Worm (Caenorhabditis elegans) whole organism, L4/young adult: ENCODE measurements around the gene acdh-2.

Source experiments
- W03F9.2 ChIP-seq: fragments of 150-350 bp; optimal IDR thresholded peaks from 2 replicates; lab custom pipeline; 2014; ENCODE audit warnings: missing biosample characterization, missing genetic modification characterization
- dao-5 ChIP-seq: sonication (generic microtip); optimal IDR thresholded peaks from 2 replicates; lab custom pipeline; 2016; ENCODE audit warnings: missing genotype, missing genetic modification characterization, moderate library complexity, missing compliant biosample characterization
- him-1 ChIP-seq: sonication (generic microtip); optimal IDR thresholded peaks from 2 replicates; lab custom pipeline; 2016; ENCODE audit warnings: missing genotype, missing genetic modification reagents, missing genetic modification characterization, missing compliant biosample characterization

The acdh-2 gene

ce11 chrII:5518055-5518454 is 29.2 kb downstream of the acdh-2 start:
- no peak for TF ChIP-seq dao-5 (tag; lab: Kevin White, UChicago)
- no peak for TF ChIP-seq W03F9.2 (tag; lab: Kevin White, UChicago)
- no peak for TF ChIP-seq him-1 (tag; lab: Kevin White, UChicago)

- no peak for TF ChIP-seq W03F9.2 (tag; lab: Kevin White, UChicago)
- TF ChIP-seq dao-5 (tag; lab: Kevin White, UChicago), result no peak
- no peak for TF ChIP-seq him-1 (tag; lab: Kevin White, UChicago)
These were observed 29.6 kb downstream of the acdh-2 start, which contains the start of gene ZK177.9 for ce11 chrII:5517643-5518042. ZK177.9 (minus strand) TSS chrII:5517743.

ce11 chrII:5515542-5515941 is 31.8 kb downstream of the acdh-2 start, which contains the start of gene ZK177.3:
ZK177.3 (plus strand) TSS chrII:5515842.
- TF ChIP-seq W03F9.2 (tag; lab: Kevin White, UChicago) (no peak), him-1 (tag; lab: Kevin White, UChicago) (no peak), dao-5 (tag; lab: Kevin White, UChicago) (no peak)

- TF ChIP-seq dao-5 (tag; lab: Kevin White, UChicago), result no peak
- TF ChIP-seq W03F9.2 (tag; lab: Kevin White, UChicago), result no peak
- no peak for TF ChIP-seq him-1 (tag; lab: Kevin White, UChicago)
These were observed 32.4 kb downstream of the acdh-2 start, which contains the start of gene sahd-1 for ce11 chrII:5514846-5515245. sahd-1 (minus strand) TSS chrII:5514945.

ce11 chrII:5512473-5513097 is 34.7 kb downstream of the acdh-2 start:
- TF ChIP-seq W03F9.2 (tag; lab: Kevin White, UChicago) (no peak), dao-5 (tag; lab: Kevin White, UChicago) (no peak), him-1 (tag; lab: Kevin White, UChicago) (no peak)

DNA sequence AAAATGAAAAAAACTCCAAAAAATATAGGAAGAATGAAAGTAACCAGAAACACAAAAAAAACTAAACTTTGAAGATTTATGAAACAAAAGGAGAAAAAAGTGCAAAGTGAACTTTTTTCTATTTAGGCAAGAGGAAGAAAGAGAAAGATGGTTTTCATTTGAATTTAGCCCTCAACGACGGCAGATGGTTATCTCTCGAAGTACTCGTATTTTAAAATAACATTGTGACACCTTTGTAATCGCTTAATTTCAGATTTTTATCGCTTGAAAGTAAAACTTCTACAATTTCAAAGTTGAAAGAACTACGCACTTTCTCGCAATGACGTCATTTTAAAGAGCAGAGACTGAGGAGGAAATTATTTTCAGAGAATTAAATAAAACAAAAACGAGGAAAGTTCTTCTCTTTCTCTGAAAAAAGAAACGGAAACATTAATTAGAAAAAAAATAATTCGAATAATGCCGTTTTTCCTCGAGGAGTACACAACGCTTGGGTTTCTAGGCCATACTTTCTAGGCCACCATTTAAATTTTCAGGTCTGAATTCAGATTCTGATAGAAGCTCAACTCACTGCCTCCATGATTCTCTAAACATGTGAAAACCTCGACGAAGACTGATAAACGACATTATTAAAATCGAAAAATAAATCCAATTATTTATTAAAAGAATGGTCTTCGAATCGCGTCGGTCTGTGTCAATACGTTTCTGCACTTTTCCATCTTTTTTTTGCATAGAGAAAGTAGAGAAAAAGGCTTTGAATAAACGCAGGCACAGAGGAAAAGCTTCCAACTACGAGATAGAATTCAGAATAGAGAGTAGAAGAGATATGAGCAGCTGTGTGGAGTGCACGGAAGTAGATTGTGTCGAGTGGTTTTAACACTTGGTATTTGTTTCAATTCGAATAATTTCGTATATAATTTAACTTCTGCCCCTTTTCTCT is 35.6 kb downstream of the acdh-2 start:
- TF ChIP-seq W03F9.2 (tag; lab: Kevin White, UChicago), result no peak
- no peak for TF ChIP-seq dao-5 (tag; lab: Kevin White, UChicago)
- TF ChIP-seq him-1 (tag; lab: Kevin White, UChicago), result no peak

DNA sequence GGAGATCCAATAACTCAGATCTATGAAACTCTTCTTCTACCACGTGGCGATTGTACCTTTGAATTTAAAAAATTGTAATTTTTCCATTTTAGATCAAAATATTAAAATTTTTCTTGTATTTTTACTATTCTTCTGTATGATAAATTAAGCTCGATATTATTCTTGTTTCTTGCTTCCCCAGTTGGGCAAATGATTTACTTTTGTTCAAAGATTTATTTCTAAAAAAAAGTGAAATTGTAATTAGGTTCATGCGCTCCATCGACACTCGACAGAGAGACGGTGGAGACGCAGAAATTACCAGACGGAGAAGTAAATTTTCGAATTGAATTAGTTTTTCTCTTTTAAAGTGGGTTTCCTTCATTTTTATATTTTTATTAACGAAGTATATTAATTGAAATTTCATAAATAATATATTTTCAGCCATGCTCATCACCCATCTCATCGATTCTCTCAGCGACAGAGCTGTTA is 41.4 kb downstream of the acdh-2 start, which contains the start of gene npp-24:
Gene npp-24, plus strand, starts transcription at position 51 of the 468 bp plus-strand sequence.
- TF ChIP-seq dao-5 (tag; lab: Kevin White, UChicago) (no peak), W03F9.2 (tag; lab: Kevin White, UChicago) (no peak), him-1 (tag; lab: Kevin White, UChicago) (no peak)

DNA sequence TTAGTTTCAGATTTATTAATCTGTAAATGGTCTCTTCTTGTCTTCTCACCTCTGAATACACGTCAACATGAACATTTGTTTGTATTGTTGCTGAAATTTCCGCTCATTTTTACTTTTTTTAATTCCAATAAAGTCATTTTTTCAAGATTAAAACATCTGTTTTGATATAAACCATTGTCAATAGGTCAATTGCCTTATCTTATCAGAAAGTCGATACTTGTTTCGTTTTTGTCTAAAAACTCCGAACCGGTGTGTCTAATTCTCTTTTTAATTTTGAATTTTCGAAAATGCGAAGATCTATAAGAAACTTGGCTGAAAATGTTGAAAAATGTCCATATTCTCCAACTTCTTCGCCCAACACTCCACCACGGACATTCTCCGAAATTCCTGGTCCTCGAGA is 43.5 kb downstream of the acdh-2 start, which contains the start of gene cyp-44A1:
Gene cyp-44A1, plus strand, starts transcription at position 285 of the 400 bp plus-strand sequence.
- TF ChIP-seq W03F9.2 (tag; lab: Kevin White, UChicago), result no peak
- no peak for TF ChIP-seq him-1 (tag; lab: Kevin White, UChicago)
- no peak for TF ChIP-seq dao-5 (tag; lab: Kevin White, UChicago)

DNA sequence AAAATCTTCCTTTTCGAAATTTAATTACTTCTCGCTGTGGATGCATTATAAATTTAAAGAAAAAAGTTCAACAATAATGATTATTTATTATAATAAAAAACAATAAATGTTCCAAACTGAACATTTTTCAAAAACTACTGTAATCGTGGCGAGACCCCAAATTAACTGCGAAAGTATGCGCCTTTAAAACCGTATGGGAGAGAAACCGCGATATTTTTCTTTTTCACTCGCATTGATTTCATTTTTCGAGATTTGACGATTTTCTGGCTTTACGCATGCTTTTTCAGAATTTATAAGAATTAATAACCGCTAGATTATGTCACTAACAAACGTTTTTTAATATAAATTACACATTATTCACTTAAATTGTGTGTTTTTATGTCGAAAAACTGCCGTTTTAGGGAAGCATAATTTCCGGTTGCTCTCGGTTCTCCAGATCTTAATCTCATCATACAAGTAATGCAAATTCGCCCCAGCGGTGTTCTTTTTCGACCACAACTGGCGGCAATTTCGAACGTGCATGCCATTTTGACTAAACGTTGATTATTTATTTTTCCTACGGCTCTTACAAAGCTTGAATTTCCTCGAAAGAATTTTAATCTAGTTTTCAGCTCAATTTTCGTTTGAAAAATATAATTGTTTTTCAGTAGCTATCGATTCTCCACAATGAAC is 46.2 kb downstream of the acdh-2 start, which contains the start of gene F12A10.8:
Gene F12A10.8, minus strand, starts transcription at position 79 of the 672 bp plus-strand sequence.
- TF ChIP-seq dao-5 (tag; lab: Kevin White, UChicago), result no peak
- no peak for TF ChIP-seq him-1 (tag; lab: Kevin White, UChicago)
- TF ChIP-seq W03F9.2 (tag; lab: Kevin White, UChicago), result no peak

DNA sequence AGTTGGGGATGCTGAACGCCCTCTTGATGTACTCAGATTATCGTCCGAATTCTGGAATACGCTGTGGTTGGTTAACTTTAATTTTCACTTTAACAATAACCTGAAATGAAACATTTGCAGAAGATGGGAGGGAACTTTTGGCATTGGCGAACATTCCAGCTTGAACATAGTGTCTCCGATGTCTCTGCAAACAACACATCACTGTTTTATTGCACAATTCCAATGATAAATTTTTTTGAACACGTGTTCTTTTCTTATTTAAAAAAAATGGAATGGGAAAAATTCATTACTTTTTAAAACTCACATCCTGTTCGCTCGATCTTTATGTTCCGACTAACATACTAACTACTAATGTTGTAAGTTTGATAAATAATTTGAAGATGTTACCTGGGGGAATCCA is 46.8 kb downstream of the acdh-2 start, which contains the start of gene fzy-1:
Gene fzy-1, plus strand, starts transcription at position 301 of the 400 bp plus-strand sequence.
- TF ChIP-seq W03F9.2 (tag; lab: Kevin White, UChicago) (no peak), him-1 (tag; lab: Kevin White, UChicago) (no peak), dao-5 (tag; lab: Kevin White, UChicago) (no peak)

DNA sequence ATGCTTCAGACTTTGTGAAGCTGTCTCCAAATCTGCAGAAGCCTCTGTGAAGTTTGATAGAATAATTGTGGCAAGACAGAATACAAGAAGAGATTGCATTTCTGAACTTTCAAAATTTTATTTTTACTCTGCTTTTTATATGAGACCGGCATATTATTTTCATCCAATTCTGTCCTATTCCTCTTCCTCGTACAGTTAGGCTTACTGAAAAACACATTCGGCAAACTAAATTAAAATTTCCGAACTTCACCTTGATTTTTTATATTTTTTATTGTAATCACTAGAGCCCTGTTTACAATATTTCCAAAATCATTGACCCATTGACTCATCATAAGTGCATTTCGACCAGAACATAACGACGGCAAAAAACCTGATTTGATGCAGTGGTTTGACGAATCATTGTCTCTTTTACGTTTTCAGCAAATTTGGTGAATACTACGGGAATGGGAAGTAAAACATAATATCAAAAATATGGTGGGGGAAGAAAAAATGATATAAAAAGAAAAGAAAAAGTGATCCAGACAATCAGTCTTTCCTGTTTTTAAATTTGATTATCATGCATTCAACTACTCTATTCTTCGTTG is 49.0 kb downstream of the acdh-2 start, which contains the start of the genes suex-1 and F12A10.9:
Gene suex-1, minus strand, starts transcription at position 101 of the 584 bp plus-strand sequence.
Gene F12A10.9, plus strand, starts transcription at position 534 of the 584 bp plus-strand sequence.
- TF ChIP-seq W03F9.2 (tag; lab: Kevin White, UChicago), result no peak
- no peak for TF ChIP-seq dao-5 (tag; lab: Kevin White, UChicago)
- no peak for TF ChIP-seq him-1 (tag; lab: Kevin White, UChicago)

- no peak for TF ChIP-seq him-1 (tag; lab: Kevin White, UChicago)
- TF ChIP-seq dao-5 (tag; lab: Kevin White, UChicago), result no peak
- TF ChIP-seq W03F9.2 (tag; lab: Kevin White, UChicago), result no peak
These were observed 49.8 kb downstream of the acdh-2 start for ce11 chrII:5497541-5497940.
